Fruit fly (Drosophila melanogaster): Measurements from ENCODE around the gene CG1637.

DNA sequence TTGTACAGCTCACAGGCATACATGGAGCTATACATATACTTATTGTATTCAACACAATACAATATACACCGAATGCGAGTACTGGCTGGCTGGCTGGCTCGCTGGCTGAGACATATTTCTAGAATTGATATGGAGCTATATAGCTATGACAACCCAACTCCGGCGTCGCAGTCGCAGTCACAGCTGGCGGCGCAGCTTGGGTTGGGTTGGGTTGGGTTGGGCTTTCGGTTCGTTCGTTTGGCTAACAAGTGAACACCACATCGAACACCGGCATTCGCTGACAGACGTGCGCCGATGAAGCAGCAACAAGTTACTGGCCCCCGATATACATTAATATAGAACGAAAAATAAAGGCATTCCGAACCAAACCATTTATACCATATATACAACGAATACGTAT, 38.7 kb downstream of the CG1637 start, which contains the start of gene CG15210:
- TF ChIP-seq mld (GFP tag; IDR thresholded peaks at IDR 0.05; ENCODE audit: partially characterized antibody) (no peak), lola (GFP tag; optimal IDR thresholded peaks at IDR 0.05) (no peak), CG16813 (GFP tag; IDR thresholded peaks at IDR 0.05; ENCODE audit: partially characterized antibody) (no peak), salm (tag; optimal IDR thresholded peaks at IDR 0.05) (no peak)

All from whole organism, embryonic.